Worm (Caenorhabditis elegans): ENCODE results near the gene pgp-6.

- no peak for TF ChIP-seq sea-1 (GFP tag; conservative IDR thresholded peaks at IDR 0.05)
- TF ChIP-seq tbx-11 (GFP tag; IDR thresholded peaks at IDR 0.05), result no peak
- no peak for TF ChIP-seq scrt-1 (GFP tag; IDR thresholded peaks at IDR 0.05)
- no peak for TF ChIP-seq F13C5.2 (tag; optimal IDR thresholded peaks at IDR 0.05)
These were observed 18.0 kb downstream of the pgp-6 start, which contains the start of gene pgp-5 for ce11 chrX:10859211-10859610.
